Fruit fly (Drosophila melanogaster) whole organism, embryonic: Measurements from ENCODE around the gene eEF1delta.
A peak's percentile ranks its signal among the peaks of the same experiment; 100 is the strongest.

Experiments used
- B-H1 ChIP-seq: fragments of 200-800 bp; sonication (Bioruptor generic); IDR thresholded peaks from 3 replicates; pipeline ENCODE4 v1.3.6; 2022; ENCODE audit warnings: missing biosample characterization, missing genetic modification characterization
- CG10979 ChIP-seq: fragments of 200-800 bp; sonication (Bioruptor generic); optimal IDR thresholded peaks from 2 replicates; lab custom pipeline; 2018; ENCODE audit warnings: missing biosample characterization, mild to moderate bottlenecking, missing genetic modification characterization, moderate library complexity
- CG12744 ChIP-seq: fragments of 200-800 bp; sonication (Bioruptor generic); optimal IDR thresholded peaks from 2 replicates; lab custom pipeline; 2016; ENCODE audit warnings: missing biosample characterization, missing genetic modification characterization
- CG12942 ChIP-seq: fragments of 200-800 bp; sonication (Bioruptor generic); optimal IDR thresholded peaks from 3 replicates; lab custom pipeline; 2016; ENCODE audit warnings: missing biosample characterization, missing genetic modification characterization
- CG13296 ChIP-seq: fragments of 200-800 bp; sonication (Bioruptor generic); optimal IDR thresholded peaks from 3 replicates; lab custom pipeline; 2018; ENCODE audit warnings: missing biosample characterization, mild to moderate bottlenecking, missing genetic modification characterization
- CG14050 ChIP-seq: fragments of 200-800 bp; sonication (Bioruptor generic); IDR thresholded peaks from 3 replicates; pipeline ENCODE4 v1.3.6; 2022; ENCODE audit warnings: missing biosample characterization, missing genetic modification characterization
- CG14860 ChIP-seq: fragments of 200-800 bp; sonication (Bioruptor generic); IDR thresholded peaks from 3 replicates; pipeline ENCODE4 v1.3.6; 2022; ENCODE audit warnings: missing biosample characterization, missing genetic modification characterization; ENCODE audit not compliant: partially characterized antibody
- CG16813 ChIP-seq: fragments of 200-800 bp; sonication (Bioruptor generic); IDR thresholded peaks from 3 replicates; pipeline ENCODE4 v1.3.6; 2022; ENCODE audit warnings: missing biosample characterization, missing genetic modification characterization; ENCODE audit not compliant: partially characterized antibody
- CG17359 ChIP-seq: fragments of 200-800 bp; sonication (Bioruptor generic); optimal IDR thresholded peaks from 3 replicates; lab custom pipeline; 2018; ENCODE audit warnings: missing biosample characterization, mild to moderate bottlenecking, missing genetic modification characterization, moderate library complexity
- CG18011 ChIP-seq: fragments of 200-800 bp; sonication (Bioruptor generic); optimal IDR thresholded peaks from 2 replicates; lab custom pipeline; 2017; ENCODE audit warnings: missing biosample characterization, missing genetic modification characterization, mild to moderate bottlenecking, moderate library complexity, missing genotype
- CG2129 ChIP-seq: fragments of 200-800 bp; sonication (Bioruptor generic); IDR thresholded peaks from 2 replicates; pipeline ENCODE4 v1.3.6; 2022; ENCODE audit warnings: missing biosample characterization, missing genetic modification characterization; ENCODE audit not compliant: partially characterized antibody
- CG31388 ChIP-seq: fragments of 200-800 bp; sonication (Bioruptor generic); optimal IDR thresholded peaks from 2 replicates; lab custom pipeline; 2016; ENCODE audit warnings: missing biosample characterization, missing genetic modification characterization
- CG33213 ChIP-seq: fragments of 200-800 bp; sonication (Bioruptor generic); optimal IDR thresholded peaks from 3 replicates; lab custom pipeline; 2016; ENCODE audit warnings: missing biosample characterization, missing genetic modification characterization
- CG4617 ChIP-seq: fragments of 200-800 bp; sonication (Bioruptor generic); optimal IDR thresholded peaks from 3 replicates; lab custom pipeline; 2016; ENCODE audit warnings: missing biosample characterization, missing genetic modification characterization, borderline replicate concordance
- CG5245 ChIP-seq: fragments of 200-800 bp; sonication (Bioruptor generic); optimal IDR thresholded peaks from 3 replicates; lab custom pipeline; 2016; ENCODE audit warnings: missing biosample characterization, missing genetic modification characterization
- CG8089 ChIP-seq: fragments of 200-800 bp; sonication (Bioruptor generic); optimal IDR thresholded peaks from 3 replicates; lab custom pipeline; 2016; ENCODE audit warnings: missing biosample characterization, missing genetic modification characterization
- CG8478 ChIP-seq: fragments of >200 bp; optimal IDR thresholded peaks from 2 replicates; lab custom pipeline; 2018
- CG8944 ChIP-seq: fragments of 200-800 bp; sonication (Bioruptor generic); optimal IDR thresholded peaks from 3 replicates; lab custom pipeline; 2016; ENCODE audit warnings: missing biosample characterization, missing genetic modification characterization
- CG9876 ChIP-seq: fragments of 200-800 bp; sonication (Bioruptor generic); optimal IDR thresholded peaks from 2 replicates; lab custom pipeline; 2016; ENCODE audit warnings: missing biosample characterization, missing genetic modification characterization
- Dll ChIP-seq: fragments of 200-800 bp; sonication (Bioruptor generic); IDR thresholded peaks from 4 replicates; pipeline ENCODE4 v1.3.6; 2022; ENCODE audit warnings: missing biosample characterization, missing genetic modification characterization; ENCODE audit not compliant: partially characterized antibody
- Eip74EF ChIP-seq, 2 experiments: fragments of 200-800 bp in 1 of 2; fragments of >200 bp in 1 of 2; sonication (Bioruptor generic) in 1 of 2; optimal IDR thresholded peaks; 2 replicates each; lab custom pipeline; 2017 to 2019; ENCODE audit warnings: missing biosample characterization in 2 of 2, missing genetic modification characterization in 2 of 2, mild to moderate bottlenecking in 1 of 2, moderate library complexity in 1 of 2
- HLHmδ ChIP-seq: fragments of 200-800 bp; sonication (Bioruptor generic); optimal IDR thresholded peaks from 2 replicates; lab custom pipeline; 2018; ENCODE audit warnings: missing biosample characterization, mild to moderate bottlenecking, missing genetic modification characterization, moderate library complexity
- Hr3 ChIP-seq: fragments of 200-800 bp; sonication (Bioruptor generic); optimal IDR thresholded peaks from 3 replicates; lab custom pipeline; 2016; ENCODE audit warnings: missing biosample characterization, missing genetic modification characterization
- Hsf ChIP-seq: fragments of 200-800 bp; sonication (Bioruptor generic); optimal IDR thresholded peaks from 3 replicates; lab custom pipeline; 2016; ENCODE audit warnings: missing biosample characterization, missing genetic modification characterization
- Mad ChIP-seq: fragments of 200-800 bp; sonication (Bioruptor generic); optimal IDR thresholded peaks from 2 replicates; lab custom pipeline; 2016; ENCODE audit warnings: missing biosample characterization, missing genetic modification characterization
- Mes4 ChIP-seq: fragments of 200-800 bp; sonication (Bioruptor generic); optimal IDR thresholded peaks from 2 replicates; lab custom pipeline; 2016; ENCODE audit warnings: missing biosample characterization, missing genetic modification characterization
- Scr ChIP-seq: fragments of 200-800 bp; sonication (Bioruptor generic); IDR thresholded peaks from 2 replicates; pipeline ENCODE4 v1.3.6; 2022; ENCODE audit warnings: missing biosample characterization, missing genetic modification characterization; ENCODE audit not compliant: partially characterized antibody
- Usf ChIP-seq: fragments of 200-800 bp; sonication (Bioruptor generic); optimal IDR thresholded peaks from 2 replicates; lab custom pipeline; 2017; ENCODE audit warnings: missing genotype, missing biosample characterization, missing genetic modification characterization
- ase ChIP-seq: fragments of 200-800 bp; sonication (Bioruptor generic); IDR thresholded peaks from 3 replicates; pipeline ENCODE4 v1.3.6; 2022; ENCODE audit warnings: missing biosample characterization, missing genetic modification characterization
- br ChIP-seq: fragments of >200 bp; optimal IDR thresholded peaks from 2 replicates; lab custom pipeline; 2017
- cas ChIP-seq: fragments of 200-800 bp; sonication (Bioruptor generic); IDR thresholded peaks from 2 replicates; pipeline ENCODE4 v1.3.6; 2022; ENCODE audit warnings: missing biosample characterization, missing genetic modification characterization
- cg ChIP-seq: fragments of 200-800 bp; sonication (Bioruptor generic); optimal IDR thresholded peaks from 3 replicates; lab custom pipeline; 2019; ENCODE audit warnings: missing biosample characterization, mild to moderate bottlenecking, missing genetic modification characterization, moderate library complexity
- disco-r ChIP-seq: fragments of 200-800 bp; sonication (Bioruptor generic); optimal IDR thresholded peaks from 2 replicates; lab custom pipeline; 2016; ENCODE audit warnings: missing biosample characterization, missing genetic modification characterization
- dmrt11E ChIP-seq: fragments of 200-800 bp; sonication (Bioruptor generic); optimal IDR thresholded peaks from 3 replicates; lab custom pipeline; 2018; ENCODE audit warnings: missing biosample characterization, mild to moderate bottlenecking, missing genetic modification characterization, moderate library complexity
- dysf ChIP-seq: fragments of 200-800 bp; sonication (Bioruptor generic); IDR thresholded peaks from 3 replicates; pipeline ENCODE4 v1.3.6; 2022; ENCODE audit warnings: missing biosample characterization, missing genetic modification characterization
- gcm2 ChIP-seq: fragments of 200-800 bp; sonication (Bioruptor generic); optimal IDR thresholded peaks from 2 replicates; lab custom pipeline; 2016; ENCODE audit warnings: missing biosample characterization, missing genetic modification characterization
- gro ChIP-seq: fragments of 200-800 bp; sonication (Bioruptor generic); optimal IDR thresholded peaks from 2 replicates; lab custom pipeline; 2016; ENCODE audit warnings: missing biosample characterization, missing genetic modification characterization
- ind ChIP-seq: fragments of 200-800 bp; sonication (Bioruptor generic); optimal IDR thresholded peaks from 3 replicates; lab custom pipeline; 2016; ENCODE audit warnings: missing biosample characterization, missing genetic modification characterization
- jigr1 ChIP-seq: fragments of 200-800 bp; sonication (Bioruptor generic); IDR thresholded peaks from 3 replicates; pipeline ENCODE4 v1.3.6; 2022; ENCODE audit warnings: missing biosample characterization, missing genetic modification characterization
- knrl ChIP-seq: fragments of 200-800 bp; sonication (Bioruptor generic); IDR thresholded peaks from 3 replicates; pipeline ENCODE4 v1.3.6; 2022; ENCODE audit warnings: missing biosample characterization, missing genetic modification characterization; ENCODE audit not compliant: partially characterized antibody
- mld ChIP-seq: fragments of 200-800 bp; sonication (Bioruptor generic); IDR thresholded peaks from 3 replicates; pipeline ENCODE4 v1.3.6; 2022; ENCODE audit warnings: missing biosample characterization, missing genetic modification characterization; ENCODE audit not compliant: partially characterized antibody
- nau ChIP-seq: fragments of 200-800 bp; sonication (Bioruptor generic); optimal IDR thresholded peaks from 3 replicates; lab custom pipeline; 2017; ENCODE audit warnings: missing biosample characterization, mild to moderate bottlenecking, missing genetic modification characterization, missing genetic modification reagents
- nerfin-1 ChIP-seq: fragments of 200-800 bp; sonication (Bioruptor generic); optimal IDR thresholded peaks from 3 replicates; lab custom pipeline; 2019; ENCODE audit warnings: missing biosample characterization, mild to moderate bottlenecking, missing genetic modification characterization, moderate library complexity
- pho ChIP-seq: fragments of 200-800 bp; sonication (Bioruptor generic); optimal IDR thresholded peaks from 2 replicates; lab custom pipeline; 2016; ENCODE audit warnings: missing biosample characterization, missing genetic modification characterization
- repo ChIP-seq: fragments of 200-800 bp; sonication (Bioruptor generic); optimal IDR thresholded peaks from 2 replicates; lab custom pipeline; 2016; ENCODE audit warnings: missing biosample characterization, missing genetic modification characterization
- ro ChIP-seq: fragments of 200-800 bp; sonication (Bioruptor generic); IDR thresholded peaks from 2 replicates; pipeline ENCODE4 v1.3.6; 2022; ENCODE audit warnings: missing biosample characterization, missing genetic modification characterization
- sna ChIP-seq: fragments of 200-800 bp; sonication (Bioruptor generic); IDR thresholded peaks from 2 replicates; pipeline ENCODE4 v1.3.6; 2022; ENCODE audit warnings: missing biosample characterization, missing genetic modification characterization; ENCODE audit not compliant: partially characterized antibody
- stwl ChIP-seq: fragments of 200-800 bp; sonication (Bioruptor generic); optimal IDR thresholded peaks from 3 replicates; lab custom pipeline; 2018; ENCODE audit warnings: missing biosample characterization, mild to moderate bottlenecking, missing genetic modification characterization, moderate library complexity
- twi ChIP-seq: fragments of 200-800 bp; optimal IDR thresholded peaks from 2 replicates; lab custom pipeline; 2019; ENCODE audit warnings: missing biosample characterization, mild to moderate bottlenecking, missing genetic modification characterization, moderate library complexity
- wek ChIP-seq: fragments of 200-800 bp; sonication (Bioruptor generic); optimal IDR thresholded peaks from 3 replicates; lab custom pipeline; 2018; ENCODE audit warnings: missing biosample characterization, mild to moderate bottlenecking, missing genetic modification characterization, moderate library complexity

The eEF1delta gene

DNA sequence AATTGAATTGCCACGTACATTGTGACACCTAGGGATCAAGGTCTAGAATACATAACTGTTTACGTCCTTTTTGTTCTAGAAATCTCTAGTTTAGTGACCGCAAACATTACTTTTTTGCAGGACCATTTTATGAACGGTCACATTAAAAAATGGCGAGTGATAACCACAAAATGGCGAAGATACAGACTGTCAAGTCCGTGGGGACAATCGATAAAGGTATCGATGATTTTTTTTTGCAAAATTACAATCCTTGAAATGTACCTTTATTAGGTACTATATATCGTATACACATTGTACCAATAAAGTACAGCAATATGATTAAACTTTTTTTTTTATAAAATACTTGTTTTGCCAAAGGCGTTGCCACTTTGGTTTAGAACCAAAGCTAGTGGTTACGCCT, 1.9 kb upstream of the eEF1delta start (continued):
- TF ChIP-seq sna (GFP tag; lab: Robert Waterston, UW) = 0 out of 2 replicates have a peak, but pooled peaks have one; percentile 50
- peak; percentile 62; the same call in 2 of the 3 replicates for TF ChIP-seq CG16813 (GFP tag; lab: Robert Waterston, UW)
- TF ChIP-seq stwl (tag; lab: Kevin White, UChicago) = peak; percentile 11
- peak; percentile 54; the same call in 3 of the 4 replicates for TF ChIP-seq Dll (GFP tag; lab: Robert Waterston, UW)
- no peak for TF ChIP-seq Mad (GFP tag; lab: Kevin White, UChicago)
- 0 out of 3 replicates have a peak, but pooled peaks have one; percentile 35 for TF ChIP-seq CG14860 (GFP tag; lab: Robert Waterston, UW)
- TF ChIP-seq Scr = peak; percentile 64
- 0 out of 2 replicates have a peak, but pooled peaks have one; percentile 26 for TF ChIP-seq CG2129 (GFP tag; lab: Robert Waterston, UW)
- peak; percentile 42; the same call in 1 of the 3 replicates for TF ChIP-seq knrl (GFP tag; lab: Robert Waterston, UW)

DNA sequence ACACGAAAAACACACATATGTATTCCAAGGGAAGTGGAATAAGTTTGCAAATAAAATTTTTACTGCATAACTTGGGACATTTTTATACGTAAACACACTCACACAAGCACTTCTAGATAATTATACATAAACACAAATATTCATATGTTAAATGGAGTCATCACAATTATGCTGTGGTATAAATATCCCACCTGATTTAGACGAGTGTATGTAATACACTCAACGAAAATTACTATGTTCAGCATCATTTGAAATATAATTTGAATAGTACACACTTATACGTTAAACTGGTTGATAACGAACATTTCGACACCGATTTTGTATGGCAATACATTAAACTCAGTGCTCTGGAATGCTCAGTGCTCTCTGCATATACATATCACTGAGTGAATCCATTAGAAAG, 1.2 kb upstream of the eEF1delta start:
- no peak; the same call in 2 of the 3 replicates for TF ChIP-seq dysf (GFP tag; lab: Robert Waterston, UW)
- TF ChIP-seq mld (GFP tag; lab: Robert Waterston, UW) = no peak
- TF ChIP-seq disco-r (GFP tag; lab: Kevin White, UChicago) = no peak
- no peak for TF ChIP-seq Hr3 (GFP tag; lab: Kevin White, UChicago)
- TF ChIP-seq CG33213 = no peak
- no peak for TF ChIP-seq twi (tag; lab: Kevin White, UChicago)
- peak; percentile 36 for TF ChIP-seq ind (GFP tag; lab: Kevin White, UChicago)
- TF ChIP-seq HLHmδ = no peak
- no peak for TF ChIP-seq CG18011 (GFP tag; lab: Kevin White, UChicago)
- no peak for TF ChIP-seq CG13296
- peak; percentile 34 for TF ChIP-seq CG17359
- peak; percentile 47 for TF ChIP-seq CG4617 (GFP tag; lab: Kevin White, UChicago)
- no peak for TF ChIP-seq CG8478 (lab: Kevin White, UChicago)
- TF ChIP-seq br (lab: Kevin White, UChicago) = no peak
- no peak for TF ChIP-seq CG10979 (tag; lab: Kevin White, UChicago)
- TF ChIP-seq pho = no peak
- no peak for TF ChIP-seq gro (GFP tag; lab: Kevin White, UChicago)
- peak; percentile 95 for TF ChIP-seq CG8089 (GFP tag; lab: Kevin White, UChicago)
- TF ChIP-seq gcm2 (GFP tag; lab: Kevin White, UChicago) = no peak
- TF ChIP-seq Eip74EF (GFP tag; optimal IDR thresholded peaks at IDR 0.05; lab: Kevin White, UChicago) = no peak
- no peak for TF ChIP-seq CG12744
- no peak for TF ChIP-seq CG31388 (GFP tag; lab: Kevin White, UChicago)
- no peak for TF ChIP-seq Mes4 (GFP tag; lab: Kevin White, UChicago)
- TF ChIP-seq cg (GFP tag; lab: Kevin White, UChicago) = peak; percentile 83
- TF ChIP-seq B-H1 = no peak
- no peak for TF ChIP-seq CG12942
- TF ChIP-seq nau (GFP tag; lab: Kevin White, UChicago) = peak; percentile 42
- TF ChIP-seq Usf (GFP tag; lab: Kevin White, UChicago) = no peak
- TF ChIP-seq dmrt11E (tag; lab: Kevin White, UChicago) = peak; percentile 14
- TF ChIP-seq CG14050 = no peak
- no peak for TF ChIP-seq CG8944 (GFP tag; lab: Kevin White, UChicago)
- TF ChIP-seq cas (GFP tag; lab: Robert Waterston, UW) = no peak
- TF ChIP-seq wek (GFP tag; lab: Kevin White, UChicago) = no peak
- no peak for TF ChIP-seq jigr1
- no peak for TF ChIP-seq ase (GFP tag; lab: Robert Waterston, UW)
- TF ChIP-seq Hsf (GFP tag; lab: Kevin White, UChicago) = no peak
- no peak for TF ChIP-seq repo (GFP tag; lab: Kevin White, UChicago)
- no peak for TF ChIP-seq CG9876
- no peak for TF ChIP-seq ro (GFP tag; lab: Robert Waterston, UW)
- TF ChIP-seq nerfin-1 (tag; lab: Kevin White, UChicago) = peak; percentile 60
- TF ChIP-seq CG5245 (GFP tag; lab: Kevin White, UChicago) = peak; percentile 5
